Worm (Caenorhabditis elegans): ENCODE measurements around the gene taf-11.3.

Gene taf-11.3

ce11 chrIII:10525927-10526326 is 20.9 kb upstream of the taf-11.3 start:
- TF ChIP-seq nhr-6 (tag; optimal IDR thresholded peaks at IDR 0.05) (no peak), blmp-1 (tag; optimal IDR thresholded peaks at IDR 0.05; ENCODE audit: insufficient read depth) (no peak), egl-27 (tag; optimal IDR thresholded peaks at IDR 0.05) (no peak), nhr-11 (tag; optimal IDR thresholded peaks at IDR 0.05) (no peak), mdl-1 (tag; optimal IDR thresholded peaks at IDR 0.05) (no peak), F13H6.1 (tag; optimal IDR thresholded peaks at IDR 0.05) (peak; percentile 31), C34F6.9 (tag; optimal IDR thresholded peaks at IDR 0.05) (no peak), crh-2 (tag; optimal IDR thresholded peaks at IDR 0.05) (no peak), snpc-4 (tag; optimal IDR thresholded peaks at IDR 0.05) (no peak), mbf-1 (tag; optimal IDR thresholded peaks at IDR 0.05) (no peak), lin-11 (tag; optimal IDR thresholded peaks at IDR 0.05) (no peak), unc-39 (tag; optimal IDR thresholded peaks at IDR 0.05) (no peak), lin-13 (GFP tag; optimal IDR thresholded peaks at IDR 0.05) (no peak), mab-5 (tag; optimal IDR thresholded peaks at IDR 0.05) (no peak), lsy-2 (tag; optimal IDR thresholded peaks at IDR 0.05) (peak in 1 of 2 experiments; percentile 45), sma-3 (GFP tag; optimal IDR thresholded peaks at IDR 0.05) (no peak), Y55F3AM.14 (GFP tag; optimal IDR thresholded peaks at IDR 0.05) (no peak), alr-1 (tag; optimal IDR thresholded peaks at IDR 0.05) (no peak), fos-1 (tag; optimal IDR thresholded peaks at IDR 0.05) (no peak), nhr-237 (tag; optimal IDR thresholded peaks at IDR 0.05) (no peak), peb-1 (tag; optimal IDR thresholded peaks at IDR 0.05) (no peak), unc-55 (GFP tag; optimal IDR thresholded peaks at IDR 0.05) (no peak), gmeb-1 (tag; optimal IDR thresholded peaks at IDR 0.05) (no peak), nhr-12 (tag; optimal IDR thresholded peaks at IDR 0.05) (no peak), nhr-129 (tag; optimal IDR thresholded peaks at IDR 0.05) (peak; percentile 72), nhr-23 (tag; optimal IDR thresholded peaks at IDR 0.05) (no peak), sma-9 (GFP tag; optimal IDR thresholded peaks at IDR 0.05) (no peak), sma-9 (tag; optimal IDR thresholded peaks at IDR 0.05) (no peak), nhr-10 (tag; optimal IDR thresholded peaks at IDR 0.05) (no peak), ztf-4 (tag; optimal IDR thresholded peaks at IDR 0.05) (peak; percentile 30), lin-39 (tag; optimal IDR thresholded peaks at IDR 0.05) (no peak)

- TF ChIP-seq sma-9 (GFP tag; optimal IDR thresholded peaks at IDR 0.05) (no peak), sma-9 (tag; optimal IDR thresholded peaks at IDR 0.05) (no peak), snpc-4 (tag; optimal IDR thresholded peaks at IDR 0.05) (peak; percentile 35), alr-1 (tag; optimal IDR thresholded peaks at IDR 0.05) (no peak)
These were observed 19.8 kb upstream of the taf-11.3 start for ce11 chrIII:10524823-10525222.

ce11 chrIII:10523025-10523424 is 18.0 kb upstream of the taf-11.3 start:
- TF ChIP-seq unc-55 (GFP tag; optimal IDR thresholded peaks at IDR 0.05) (peak; percentile 75), mab-5 (tag; optimal IDR thresholded peaks at IDR 0.05) (peak; percentile 72), ztf-4 (tag; optimal IDR thresholded peaks at IDR 0.05) (no peak)

DNA sequence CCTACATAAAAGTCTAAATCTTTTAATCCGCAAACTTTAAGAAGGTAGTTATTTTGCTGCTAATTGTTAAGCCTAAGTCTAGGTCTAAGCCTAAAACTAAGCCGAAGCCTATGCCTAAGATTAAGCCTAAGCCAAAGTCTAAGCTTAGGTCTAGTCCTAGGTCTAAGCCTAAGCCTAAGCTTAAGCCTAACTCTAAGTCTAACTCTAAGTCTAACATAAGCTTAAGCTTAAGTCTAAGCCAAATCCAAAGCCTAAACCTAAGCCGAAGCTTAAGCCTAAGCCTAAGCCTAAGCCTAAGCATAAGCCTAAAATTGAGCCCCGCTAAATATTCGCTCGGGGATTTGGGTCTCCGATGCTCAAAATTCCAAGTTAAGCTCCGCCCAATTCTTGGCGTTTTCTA is 16.2 kb upstream of the taf-11.3 start:
- no peak for TF ChIP-seq zag-1 (tag; optimal IDR thresholded peaks at IDR 0.05)

DNA sequence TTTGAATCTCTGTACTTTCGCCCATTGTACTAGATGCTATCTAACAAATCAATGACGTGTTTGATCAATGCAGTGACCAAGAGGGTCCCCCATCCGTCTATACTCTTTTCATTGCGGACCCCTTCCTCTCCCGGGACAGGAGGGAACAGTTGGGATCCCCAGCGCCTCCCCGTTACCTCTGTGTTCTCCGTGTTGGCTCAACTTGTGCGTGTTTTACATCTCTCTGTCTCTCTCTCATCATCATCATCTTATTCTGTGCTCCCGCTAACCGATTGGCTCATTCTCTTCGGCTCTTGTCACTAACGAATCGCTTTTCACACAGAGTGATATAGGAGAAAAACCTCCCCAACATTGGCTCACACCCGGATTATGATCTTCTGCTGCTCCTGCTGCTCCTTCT is 15.5 kb upstream of the taf-11.3 start, which contains the start of gene unc-49:
Gene unc-49 (plus strand): TSS at position 240 of the 400 bp plus-strand sequence.
- TF ChIP-seq ZK546.5 (tag; optimal IDR thresholded peaks at IDR 0.05) (no peak), skn-1 (tag; optimal IDR thresholded peaks at IDR 0.05) (no peak), sma-9 (GFP tag; optimal IDR thresholded peaks at IDR 0.05) (no peak), sma-9 (tag; optimal IDR thresholded peaks at IDR 0.05) (no peak), elt-3 (tag; optimal IDR thresholded peaks at IDR 0.05) (no peak), crh-2 (tag; optimal IDR thresholded peaks at IDR 0.05) (no peak), nhr-6 (tag; optimal IDR thresholded peaks at IDR 0.05) (no peak), unc-39 (tag; optimal IDR thresholded peaks at IDR 0.05) (no peak), lsy-2 (tag; optimal IDR thresholded peaks at IDR 0.05) (peak in 1 of 2 experiments; percentile 7), nhr-21 (tag; optimal IDR thresholded peaks at IDR 0.05) (no peak), mab-5 (tag; optimal IDR thresholded peaks at IDR 0.05) (no peak), nhr-129 (tag; optimal IDR thresholded peaks at IDR 0.05) (peak; percentile 14), F13H6.1 (tag; optimal IDR thresholded peaks at IDR 0.05) (peak; percentile 61), nhr-25 (tag; optimal IDR thresholded peaks at IDR 0.05) (no peak), peb-1 (tag; optimal IDR thresholded peaks at IDR 0.05) (no peak), C34F6.9 (tag; optimal IDR thresholded peaks at IDR 0.05) (peak; percentile 6), Y55F3AM.14 (GFP tag; optimal IDR thresholded peaks at IDR 0.05) (no peak), alr-1 (tag; optimal IDR thresholded peaks at IDR 0.05) (no peak), lin-39 (tag; optimal IDR thresholded peaks at IDR 0.05) (no peak), nhr-10 (tag; optimal IDR thresholded peaks at IDR 0.05) (no peak), mdl-1 (tag; optimal IDR thresholded peaks at IDR 0.05) (no peak), sma-3 (GFP tag; optimal IDR thresholded peaks at IDR 0.05) (no peak), gmeb-1 (tag; optimal IDR thresholded peaks at IDR 0.05) (no peak)

Data from whole organism, L2 larva.